Worm (Caenorhabditis elegans) whole organism, L4 larva: ENCODE measurements around the gene T26C5.4.

Experiments used
- F10B5.3 ChIP-seq: sonication (generic microtip); optimal IDR thresholded peaks from 2 replicates; lab custom pipeline; 2016; ENCODE audit warnings: mild to moderate bottlenecking, missing genetic modification characterization, missing compliant biosample characterization
- F37D6.2 ChIP-seq: sonication (generic microtip); optimal IDR thresholded peaks from 2 replicates; lab custom pipeline; 2016; ENCODE audit warnings: mild to moderate bottlenecking, missing genetic modification characterization, missing compliant biosample characterization
- F44E2.7 ChIP-seq: fragments of 200-800 bp; sonication (Bioruptor generic); IDR thresholded peaks from 2 replicates; pipeline ENCODE4 v2.1.2; 2022; ENCODE audit warnings: missing genetic modification characterization, missing compliant biosample characterization
- R02D3.7 ChIP-seq: fragments of 150-350 bp; sonication (generic microtip); optimal IDR thresholded peaks from 3 replicates; lab custom pipeline; 2014; ENCODE audit warnings: missing biosample characterization, missing genetic modification characterization
- T26A8.4 ChIP-seq: fragments of 200-800 bp; sonication (Bioruptor generic); IDR thresholded peaks from 2 replicates; pipeline ENCODE4 v1.3.6; 2022; ENCODE audit warnings: missing genetic modification characterization, missing compliant biosample characterization
- Y48G9A.11 ChIP-seq: fragments of 200-800 bp; sonication (Bioruptor generic); IDR thresholded peaks from 2 replicates; pipeline ENCODE4 v1.3.6; 2022; ENCODE audit warnings: missing genetic modification reagents, missing genetic modification characterization, missing compliant biosample characterization
- Y5F2A.4 ChIP-seq: fragments of 200-800 bp; sonication (Bioruptor generic); optimal IDR thresholded peaks from 2 replicates; lab custom pipeline; 2018; ENCODE audit warnings: mild to moderate bottlenecking, missing genetic modification characterization, missing compliant biosample characterization
- Y75B8A.6 ChIP-seq: fragments of 200-800 bp; sonication (Bioruptor generic); IDR thresholded peaks from 2 replicates; pipeline ENCODE4 v1.3.6; 2022; ENCODE audit warnings: missing genetic modification reagents, missing genetic modification characterization, missing compliant biosample characterization
- aly-2 ChIP-seq: sonication (generic microtip); optimal IDR thresholded peaks from 2 replicates; lab custom pipeline; 2018; ENCODE audit warnings: missing biosample characterization, missing genetic modification characterization
- arid-1 ChIP-seq: fragments of 200-800 bp; sonication (Bioruptor generic); conservative IDR thresholded peaks from 2 replicates; pipeline ENCODE4 v1.3.6; 2022; ENCODE audit warnings: missing genetic modification reagents, missing genetic modification characterization, missing compliant biosample characterization
- attf-4 ChIP-seq: sonication (generic microtip); optimal IDR thresholded peaks from 3 replicates; lab custom pipeline; 2017; ENCODE audit warnings: missing biosample characterization, missing genetic modification characterization
- ceh-20 ChIP-seq: fragments of 200-800 bp; sonication (Bioruptor generic); IDR thresholded peaks from 2 replicates; pipeline ENCODE4 v1.3.6; 2022; ENCODE audit warnings: missing genetic modification reagents, missing genetic modification characterization, missing compliant biosample characterization
- ceh-32 ChIP-seq: sonication (generic microtip); optimal IDR thresholded peaks from 2 replicates; lab custom pipeline; 2016; ENCODE audit warnings: mild to moderate bottlenecking, missing genetic modification characterization, missing compliant biosample characterization; ENCODE audit not compliant: poor library complexity
- ceh-82 ChIP-seq: sonication (generic microtip); optimal IDR thresholded peaks from 2 replicates; lab custom pipeline; 2017; ENCODE audit warnings: missing biosample characterization, missing genetic modification characterization
- ces-1 ChIP-seq: fragments of 150-350 bp; sonication (generic microtip); optimal IDR thresholded peaks from 4 replicates; lab custom pipeline; 2014; ENCODE audit warnings: missing biosample characterization, missing genetic modification reagents, missing genetic modification characterization
- daf-12 ChIP-seq: fragments of 150-350 bp; optimal IDR thresholded peaks from 2 replicates; lab custom pipeline; 2014; ENCODE audit warnings: missing biosample characterization, missing genetic modification reagents, missing genetic modification characterization
- daf-8 ChIP-seq: fragments of 200-800 bp; sonication (Bioruptor generic); IDR thresholded peaks from 2 replicates; pipeline ENCODE4 v1.3.6; 2022; ENCODE audit warnings: missing genetic modification characterization, missing compliant biosample characterization
- dmd-6 ChIP-seq: fragments of 200-800 bp; sonication (Bioruptor generic); IDR thresholded peaks from 2 replicates; pipeline ENCODE4 v1.3.6; 2022; ENCODE audit warnings: missing genetic modification reagents, missing genetic modification characterization, missing compliant biosample characterization
- dmd-9 ChIP-seq: fragments of 200-800 bp; sonication (Bioruptor generic); IDR thresholded peaks from 2 replicates; pipeline ENCODE4 v1.3.6; 2022; ENCODE audit warnings: missing genetic modification reagents, missing genetic modification characterization, missing compliant biosample characterization
- duxl-1 ChIP-seq: sonication (generic microtip); optimal IDR thresholded peaks from 2 replicates; lab custom pipeline; 2016; ENCODE audit warnings: mild to moderate bottlenecking, missing genetic modification characterization, moderate library complexity, missing compliant biosample characterization; ENCODE audit not compliant: poor library complexity
- dve-1 ChIP-seq: sonication (generic microtip); optimal IDR thresholded peaks from 2 replicates; lab custom pipeline; 2017; ENCODE audit warnings: antibody characterized with exemption, mild to moderate bottlenecking, missing genetic modification characterization, missing compliant biosample characterization; ENCODE audit not compliant: insufficient read depth
- hmg-1.1 ChIP-seq: fragments of 200-800 bp; sonication (Bioruptor generic); IDR thresholded peaks from 2 replicates; pipeline ENCODE4 v1.3.6; 2022; ENCODE audit warnings: missing genetic modification reagents, missing genetic modification characterization, missing compliant biosample characterization
- lim-7 ChIP-seq: fragments of 200-800 bp; sonication (Bioruptor generic); IDR thresholded peaks from 2 replicates; pipeline ENCODE4 v1.3.6; 2022; ENCODE audit warnings: missing genetic modification characterization, missing compliant biosample characterization
- lin-1 ChIP-seq: fragments of 200-800 bp; sonication (Bioruptor generic); IDR thresholded peaks from 2 replicates; pipeline ENCODE4 v1.3.6; 2022; ENCODE audit warnings: missing genetic modification reagents, missing genetic modification characterization, missing compliant biosample characterization
- lin-29 ChIP-seq: fragments of 200-800 bp; sonication (Bioruptor generic); IDR thresholded peaks from 2 replicates; pipeline ENCODE4 v1.3.6; 2022; ENCODE audit warnings: missing genetic modification reagents, missing genetic modification characterization, missing compliant biosample characterization
- lin-38 ChIP-seq: fragments of 200-800 bp; sonication (Bioruptor generic); IDR thresholded peaks from 2 replicates; pipeline ENCODE4 v1.3.6; 2022; ENCODE audit warnings: missing genetic modification reagents, missing genetic modification characterization, missing compliant biosample characterization
- lir-3 ChIP-seq: sonication (generic microtip); optimal IDR thresholded peaks from 2 replicates; lab custom pipeline; 2016; ENCODE audit warnings: mild to moderate bottlenecking, missing genetic modification characterization, missing compliant biosample characterization
- lsy-2 ChIP-seq, 2 experiments: fragments of 150-350 bp in 1 of 2; sonication (generic microtip) in 1 of 2; optimal IDR thresholded peaks; 2 replicates each; lab custom pipeline; 2014 to 2017; ENCODE audit warnings: missing biosample characterization in 2 of 2, missing genetic modification characterization in 2 of 2
- madf-9 ChIP-seq: fragments of 200-800 bp; sonication (Bioruptor generic); conservative IDR thresholded peaks from 2 replicates; pipeline ENCODE4 v1.3.6; 2022; ENCODE audit warnings: missing genetic modification reagents, missing genetic modification characterization, missing compliant biosample characterization
- mdl-1 ChIP-seq, 2 experiments: fragments of 150-350 bp in 1 of 2; sonication (generic microtip) in 1 of 2; optimal IDR thresholded peaks; 2 replicates each; lab custom pipeline; 2014 to 2017; ENCODE audit warnings: missing biosample characterization in 2 of 2, missing genetic modification characterization in 2 of 2
- mdt-29 ChIP-seq: fragments of 200-800 bp; sonication (Bioruptor generic); IDR thresholded peaks from 2 replicates; pipeline ENCODE4 v1.3.6; 2022; ENCODE audit warnings: missing genetic modification reagents, missing genetic modification characterization, missing compliant biosample characterization
- mes-2 ChIP-seq: sonication (generic microtip); optimal IDR thresholded peaks from 2 replicates; lab custom pipeline; 2016; ENCODE audit warnings: missing genotype, mild to moderate bottlenecking, missing genetic modification characterization, missing compliant biosample characterization; ENCODE audit not compliant: poor library complexity, severe bottlenecking
- mxl-3 ChIP-seq: fragments of 200-800 bp; sonication (Bioruptor generic); optimal IDR thresholded peaks from 2 replicates; lab custom pipeline; 2018; ENCODE audit warnings: mild to moderate bottlenecking, missing genetic modification characterization, missing compliant biosample characterization
- nhr-102 ChIP-seq: sonication (generic microtip); optimal IDR thresholded peaks from 2 replicates; lab custom pipeline; 2016; ENCODE audit warnings: mild to moderate bottlenecking, missing genetic modification characterization, moderate library complexity, missing compliant biosample characterization
- nhr-25 ChIP-seq: sonication (generic microtip); optimal IDR thresholded peaks from 2 replicates; lab custom pipeline; 2017; ENCODE audit warnings: missing genetic modification characterization, mild to moderate bottlenecking, missing compliant biosample characterization, antibody characterized with exemption, moderate library complexity, borderline replicate concordance; ENCODE audit not compliant: insufficient read depth
- nhr-6 ChIP-seq: fragments of 150-350 bp; optimal IDR thresholded peaks from 2 replicates; lab custom pipeline; 2014; ENCODE audit warnings: missing biosample characterization, missing genetic modification characterization
- pha-4 ChIP-seq, 2 experiments: fragments of 150-350 bp in 1 of 2; fragments of 200-800 bp in 1 of 2; sonication (Bioruptor generic) in 1 of 2; IDR thresholded peaks in 1 of 2; optimal IDR thresholded peaks in 1 of 2; 2 replicates each; pipeline versions ENCODE4 v1.3.6 to Lab custom; 2014 to 2022; ENCODE audit warnings: missing genetic modification characterization in 2 of 2, missing genetic modification reagents in 2 of 2, missing biosample characterization in 1 of 2, missing compliant biosample characterization in 1 of 2
- pqm-1 ChIP-seq: sonication (generic microtip); optimal IDR thresholded peaks from 2 replicates; lab custom pipeline; 2017; ENCODE audit warnings: missing biosample characterization, missing genetic modification characterization
- set-16 ChIP-seq: fragments of 200-800 bp; sonication (Bioruptor generic); IDR thresholded peaks from 2 replicates; pipeline ENCODE4 v1.3.6; 2022; ENCODE audit warnings: missing genetic modification reagents, missing genetic modification characterization, missing compliant biosample characterization
- skn-1 ChIP-seq: fragments of 150-350 bp; optimal IDR thresholded peaks from 2 replicates; lab custom pipeline; 2014; ENCODE audit warnings: missing biosample characterization, missing genetic modification characterization
- snpc-4 ChIP-seq: fragments of 150-350 bp; optimal IDR thresholded peaks from 2 replicates; lab custom pipeline; 2014; ENCODE audit warnings: missing biosample characterization, missing genetic modification characterization
- spr-1 ChIP-seq: sonication (generic microtip); optimal IDR thresholded peaks from 2 replicates; lab custom pipeline; 2016; ENCODE audit warnings: mild to moderate bottlenecking, missing genetic modification characterization, missing compliant biosample characterization
- spr-3 ChIP-seq: fragments of 200-800 bp; sonication (Bioruptor generic); optimal IDR thresholded peaks from 2 replicates; lab custom pipeline; 2018; ENCODE audit warnings: mild to moderate bottlenecking, missing genetic modification characterization, missing compliant biosample characterization
- tra-1 ChIP-seq: fragments of 200-800 bp; sonication (Bioruptor generic); IDR thresholded peaks from 2 replicates; pipeline ENCODE4 v1.3.6; 2022; ENCODE audit warnings: missing genetic modification reagents, missing genetic modification characterization, missing compliant biosample characterization
- unc-130 ChIP-seq: sonication (generic microtip); optimal IDR thresholded peaks from 2 replicates; lab custom pipeline; 2016; ENCODE audit warnings: missing genetic modification reagents, missing genetic modification characterization, missing compliant biosample characterization
- vab-7 ChIP-seq: fragments of 200-800 bp; sonication (Bioruptor generic); IDR thresholded peaks from 2 replicates; pipeline ENCODE4 v1.3.6; 2022; ENCODE audit warnings: missing genetic modification reagents, missing genetic modification characterization, missing compliant biosample characterization
- zag-1 ChIP-seq: fragments of 150-350 bp; optimal IDR thresholded peaks from 2 replicates; lab custom pipeline; 2014; ENCODE audit warnings: missing biosample characterization, missing genetic modification characterization
- zfp-3 ChIP-seq: fragments of 200-800 bp; sonication (Bioruptor generic); conservative IDR thresholded peaks from 2 replicates; pipeline ENCODE4 v1.3.6; 2022; ENCODE audit warnings: missing genetic modification reagents, missing genetic modification characterization, missing compliant biosample characterization
- zip-11 ChIP-seq: fragments of 200-800 bp; sonication (Bioruptor generic); IDR thresholded peaks from 2 replicates; pipeline ENCODE4 v1.3.6; 2022; ENCODE audit warnings: missing genetic modification characterization, missing compliant biosample characterization
- zip-2 ChIP-seq: fragments of 150-350 bp; optimal IDR thresholded peaks from 2 replicates; lab custom pipeline; 2014; ENCODE audit warnings: missing biosample characterization, missing genetic modification characterization

Gene T26C5.4

ce11 chrII:9211684-9212083 lies 38.6 kb downstream of the T26C5.4 start:
- TF ChIP-seq lin-38 (peak; percentile 76), pha-4 (GFP tag; IDR thresholded peaks at IDR 0.05; lab: Robert Waterston, UW) (no peak; the same call in 1 of the 2 replicates), pha-4 (tag; optimal IDR thresholded peaks at IDR 0.05; lab: Kevin White, UChicago) (no peak), set-16 (no peak), lin-29 (GFP tag; lab: Robert Waterston, UW) (no peak), T26A8.4 (peak; percentile 86), nhr-6 (no peak), zip-2 (tag; lab: Kevin White, UChicago) (no peak), pqm-1 (tag; lab: Kevin White, UChicago) (no peak), attf-4 (tag; lab: Kevin White, UChicago) (no peak), unc-130 (GFP tag; lab: Kevin White, UChicago) (peak; percentile 8), Y48G9A.11 (GFP tag; lab: Robert Waterston, UW) (peak; percentile 80), ceh-20 (no peak), ceh-82 (tag; lab: Kevin White, UChicago) (no peak), dmd-6 (GFP tag; lab: Robert Waterston, UW) (peak; percentile 73), mdl-1 (tag; optimal IDR thresholded peaks at IDR 0.05; lab: Kevin White, UChicago) (no peak), ceh-32 (no peak), lim-7 (GFP tag; lab: Robert Waterston, UW) (peak; percentile 75), zip-11 (no peak), zfp-3 (no peak), mxl-3 (GFP tag; lab: Kevin White, UChicago) (no peak), lin-1 (GFP tag; lab: Robert Waterston, UW) (peak; percentile 62), lsy-2 (tag; optimal IDR thresholded peaks at IDR 0.05; lab: Kevin White, UChicago) (peak in 1 of 2 experiments; percentile 68), daf-8 (GFP tag; lab: Robert Waterston, UW) (no peak), aly-2 (tag; lab: Kevin White, UChicago) (no peak), mdt-29 (GFP tag; lab: Robert Waterston, UW) (peak; percentile 43; the same call in 1 of the 2 replicates), madf-9 (GFP tag; lab: Robert Waterston, UW) (0 out of 2 replicates have a peak, but pooled peaks have one; percentile 32), arid-1 (GFP tag; lab: Robert Waterston, UW) (peak; percentile 69; the same call in 1 of the 2 replicates), nhr-102 (tag; lab: Kevin White, UChicago) (peak; percentile 59), lir-3 (tag; lab: Kevin White, UChicago) (no peak), snpc-4 (tag; lab: Kevin White, UChicago) (peak; percentile 83), skn-1 (tag; lab: Kevin White, UChicago) (no peak), mes-2 (tag; lab: Kevin White, UChicago) (peak; percentile 82), Y5F2A.4 (no peak), nhr-25 (tag; lab: Kevin White, UChicago) (no peak), F44E2.7 (GFP tag; lab: Robert Waterston, UW) (no peak), R02D3.7 (tag; lab: Kevin White, UChicago) (no peak), dve-1 (tag; lab: Kevin White, UChicago) (no peak), dmd-9 (GFP tag; lab: Robert Waterston, UW) (no peak), spr-1 (tag; lab: Kevin White, UChicago) (no peak), F37D6.2 (tag; lab: Kevin White, UChicago) (no peak), vab-7 (GFP tag; lab: Robert Waterston, UW) (peak; percentile 65; the same call in 1 of the 2 replicates), hmg-1.1 (no peak), Y75B8A.6 (no peak), tra-1 (GFP tag; lab: Robert Waterston, UW) (peak; percentile 59; the same call in 1 of the 2 replicates), daf-12 (tag; lab: Kevin White, UChicago) (no peak), F10B5.3 (tag; lab: Kevin White, UChicago) (no peak), ces-1 (GFP tag; lab: Kevin White, UChicago) (no peak), spr-3 (GFP tag; lab: Kevin White, UChicago) (no peak), duxl-1 (tag; lab: Kevin White, UChicago) (peak; percentile 78), zag-1 (no peak)
